Fruit fly (Drosophila melanogaster): ENCODE results near the gene Ubc6.

The Ubc6 gene

dm6 chr3R:4997399-4998203, 45.1 kb upstream of the Ubc6 start (continued):
- peak; percentile 92 for TF ChIP-seq lz (GFP tag; optimal IDR thresholded peaks at IDR 0.05)
- TF ChIP-seq CG8319 (GFP tag; optimal IDR thresholded peaks at IDR 0.05), result peak; percentile 83
- TF ChIP-seq CG7368 (GFP tag; optimal IDR thresholded peaks at IDR 0.05), result peak; percentile 65
- TF ChIP-seq Eip75B (GFP tag; optimal IDR thresholded peaks at IDR 0.05), result peak; percentile 73
- peak; percentile 90 for TF ChIP-seq Smox (GFP tag; optimal IDR thresholded peaks at IDR 0.05)
- peak; percentile 93 for TF ChIP-seq CG31627 (GFP tag; optimal IDR thresholded peaks at IDR 0.05)
- peak; percentile 37 for TF ChIP-seq Hr4 (GFP tag; optimal IDR thresholded peaks at IDR 0.05)
- TF ChIP-seq CG4318 (GFP tag; optimal IDR thresholded peaks at IDR 0.05), result no peak
- peak; percentile 51 for TF ChIP-seq spab (GFP tag; optimal IDR thresholded peaks at IDR 0.05)
- peak; percentile 74 for TF ChIP-seq Eip93F (GFP tag; optimal IDR thresholded peaks at IDR 0.05)
- peak; percentile 46; the same call in 2 of the 3 replicates for TF ChIP-seq eg (GFP tag; IDR thresholded peaks at IDR 0.05)
- peak; percentile 70 for TF ChIP-seq CG3032 (tag; optimal IDR thresholded peaks at IDR 0.05)
- no peak for TF ChIP-seq CG11294 (GFP tag; IDR thresholded peaks at IDR 0.05)
- TF ChIP-seq CG16779 (tag; optimal IDR thresholded peaks at IDR 0.05), result no peak
- peak; percentile 84 for TF ChIP-seq CG11902 (GFP tag; optimal IDR thresholded peaks at IDR 0.05)
- TF ChIP-seq net (GFP tag; optimal IDR thresholded peaks at IDR 0.05), result peak; percentile 52
- peak; percentile 56 for TF ChIP-seq vri (GFP tag; optimal IDR thresholded peaks at IDR 0.05)
- peak; percentile 72 for TF ChIP-seq CG10669 (GFP tag; optimal IDR thresholded peaks at IDR 0.05)
- peak; percentile 26; the same call in 1 of the 3 replicates for TF ChIP-seq CG8119 (GFP tag; IDR thresholded peaks at IDR 0.05)
- TF ChIP-seq Lpt (GFP tag; optimal IDR thresholded peaks at IDR 0.05), result no peak
- TF ChIP-seq Sox102F (GFP tag; optimal IDR thresholded peaks at IDR 0.05), result peak; percentile 92

DNA sequence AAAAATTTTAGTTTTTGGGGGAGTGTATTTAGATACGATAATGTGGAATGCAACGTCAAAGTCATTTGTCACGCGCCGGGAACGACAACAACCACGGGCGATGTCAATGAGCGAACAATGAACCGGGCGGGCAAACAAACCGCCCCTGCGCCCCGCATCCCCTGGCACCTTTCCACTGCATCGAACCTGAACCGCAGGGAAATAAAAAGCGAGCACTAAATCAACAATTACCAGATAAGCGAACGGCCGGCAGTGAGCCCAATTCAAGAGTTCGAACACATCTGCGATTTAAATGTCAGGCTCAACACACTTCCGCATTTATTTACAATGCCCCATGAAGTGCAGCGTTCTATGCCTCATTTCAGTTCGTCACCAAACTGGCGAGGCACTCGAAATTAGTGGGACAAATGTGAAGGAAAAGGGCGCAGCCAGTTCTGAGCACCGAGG, 44.1 kb upstream of the Ubc6 start:
- TF ChIP-seq CG1621 (tag; optimal IDR thresholded peaks at IDR 0.05) (no peak), CG6854 (GFP tag; optimal IDR thresholded peaks at IDR 0.05) (peak; percentile 36), CG6163 (GFP tag; IDR thresholded peaks at IDR 0.05) (no peak; the same call in 2 of the 3 replicates), Hr38 (GFP tag; optimal IDR thresholded peaks at IDR 0.05) (no peak), CG8119 (GFP tag; IDR thresholded peaks at IDR 0.05) (no peak), Eip78C (GFP tag) (peak; percentile 59), eg (GFP tag; IDR thresholded peaks at IDR 0.05) (0 out of 3 replicates have a peak, but pooled peaks have one; percentile 18), svp (GFP tag) (peak; percentile 97), Met (GFP tag; optimal IDR thresholded peaks at IDR 0.05) (peak; percentile 46), fd59A (GFP tag; optimal IDR thresholded peaks at IDR 0.05) (no peak), Blimp-1 (GFP tag; optimal IDR thresholded peaks at IDR 0.05) (no peak), fkh (GFP tag; optimal IDR thresholded peaks at IDR 0.05) (peak; percentile 96), CG32006 (GFP tag; optimal IDR thresholded peaks at IDR 0.05) (no peak), CG9139 (GFP tag; optimal IDR thresholded peaks at IDR 0.05) (no peak), Sox15 (GFP tag; optimal IDR thresholded peaks at IDR 0.05) (no peak), spab (GFP tag; optimal IDR thresholded peaks at IDR 0.05) (no peak), Sox102F (GFP tag; optimal IDR thresholded peaks at IDR 0.05) (peak; percentile 7), Eip93F (GFP tag; optimal IDR thresholded peaks at IDR 0.05) (no peak), CG6792 (GFP tag; optimal IDR thresholded peaks at IDR 0.05) (no peak), ss (GFP tag; optimal IDR thresholded peaks at IDR 0.05) (no peak), pdm3 (GFP tag; optimal IDR thresholded peaks at IDR 0.05) (no peak), Gug (GFP tag; IDR thresholded peaks at IDR 0.05) (0 out of 2 replicates have a peak, but pooled peaks have one; percentile 10)
